Worm (Caenorhabditis elegans): ENCODE data around the gene F49F1.15.

The F49F1.15 gene

ce11 chrIV:4067336-4067735 is 47.1 kb downstream of the F49F1.15 start:
- TF ChIP-seq ama-1 (optimal IDR thresholded peaks at IDR 0.05) = no peak

Measured in whole organism, L2 larva.